Worm (Caenorhabditis elegans) whole organism, L3 larva: ENCODE measurements around the gene srx-48.

Experiments used
- R02D3.7 ChIP-seq: fragments of 150-350 bp; optimal IDR thresholded peaks from 2 replicates; lab custom pipeline; 2014; ENCODE audit warnings: missing biosample characterization, missing genetic modification characterization
- ZK546.5 ChIP-seq: sonication (generic microtip); optimal IDR thresholded peaks from 2 replicates; lab custom pipeline; 2017; ENCODE audit warnings: missing biosample characterization, missing genetic modification characterization
- aly-2 ChIP-seq: fragments of 150-350 bp; optimal IDR thresholded peaks from 2 replicates; lab custom pipeline; 2014; ENCODE audit warnings: missing biosample characterization, missing genetic modification characterization
- ama-1 ChIP-seq: fragments of 150-350 bp; optimal IDR thresholded peaks from 2 replicates; lab custom pipeline; 2018
- ceh-28 ChIP-seq: fragments of 150-350 bp; optimal IDR thresholded peaks from 2 replicates; lab custom pipeline; 2014; ENCODE audit warnings: missing biosample characterization, missing genetic modification reagents, missing genetic modification characterization
- ceh-82 ChIP-seq: fragments of 150-350 bp; optimal IDR thresholded peaks from 2 replicates; lab custom pipeline; 2014; ENCODE audit warnings: missing biosample characterization, missing genetic modification characterization
- ceh-9 ChIP-seq: sonication (generic microtip); optimal IDR thresholded peaks from 2 replicates; lab custom pipeline; 2018; ENCODE audit warnings: missing biosample characterization, missing genetic modification characterization
- egl-27 ChIP-seq: sonication (generic microtip); optimal IDR thresholded peaks from 4 replicates; lab custom pipeline; 2017; ENCODE audit warnings: missing biosample characterization, missing genetic modification reagents, missing genetic modification characterization
- elt-1 ChIP-seq: fragments of 150-350 bp; optimal IDR thresholded peaks from 2 replicates; lab custom pipeline; 2014; ENCODE audit warnings: missing biosample characterization, missing genetic modification characterization
- elt-2 ChIP-seq: sonication (generic microtip); optimal IDR thresholded peaks from 2 replicates; lab custom pipeline; 2016; ENCODE audit warnings: missing genetic modification reagents, mild to moderate bottlenecking, missing genetic modification characterization, missing compliant biosample characterization
- elt-3 ChIP-seq, 3 experiments: fragments of 150-350 bp in 1 of 3; sonication (generic microtip) in 2 of 3; optimal IDR thresholded peaks; 2 replicates in 2 of 3; 4 replicates in 1 of 3; lab custom pipeline; 2014 to 2017; ENCODE audit warnings: missing biosample characterization in 3 of 3, missing genetic modification characterization in 3 of 3
- eor-1 ChIP-seq, 2 experiments: fragments of 150-350 bp; optimal IDR thresholded peaks; 2 replicates each; lab custom pipeline; 2014 to 2018; ENCODE audit warnings: missing biosample characterization in 2 of 2, missing genetic modification characterization in 2 of 2
- fkh-2 ChIP-seq: fragments of 150-350 bp; optimal IDR thresholded peaks from 2 replicates; lab custom pipeline; 2014; ENCODE audit warnings: missing biosample characterization, missing genetic modification reagents, missing genetic modification characterization
- fos-1 ChIP-seq: fragments of 150-350 bp; optimal IDR thresholded peaks from 2 replicates; lab custom pipeline; 2014; ENCODE audit warnings: missing biosample characterization, missing genetic modification characterization
- hmg-11 ChIP-seq: sonication (generic microtip); optimal IDR thresholded peaks from 2 replicates; lab custom pipeline; 2016; ENCODE audit warnings: missing genetic modification characterization, missing compliant biosample characterization
- jun-1 ChIP-seq: fragments of 150-350 bp; optimal IDR thresholded peaks from 2 replicates; lab custom pipeline; 2014; ENCODE audit warnings: missing biosample characterization, missing genetic modification reagents, missing genetic modification characterization
- lin-15B ChIP-seq: fragments of 150-350 bp; optimal IDR thresholded peaks from 2 replicates; lab custom pipeline; 2014; ENCODE audit warnings: missing biosample characterization, missing genetic modification characterization
- lin-39 ChIP-seq: fragments of 150-350 bp; optimal IDR thresholded peaks from 2 replicates; lab custom pipeline; 2018; ENCODE audit warnings: missing biosample characterization, missing genetic modification reagents, missing genetic modification characterization
- mdl-1 ChIP-seq: fragments of 150-350 bp; optimal IDR thresholded peaks from 2 replicates; lab custom pipeline; 2014; ENCODE audit warnings: missing biosample characterization, missing genetic modification characterization
- mml-1 ChIP-seq: fragments of 150-350 bp; sonication (generic microtip); optimal IDR thresholded peaks from 3 replicates; lab custom pipeline; 2014; ENCODE audit warnings: missing biosample characterization, missing genetic modification characterization
- nfya-1 ChIP-seq: sonication (generic microtip); optimal IDR thresholded peaks from 2 replicates; lab custom pipeline; 2017; ENCODE audit warnings: missing genetic modification characterization, mild to moderate bottlenecking, missing compliant biosample characterization, antibody characterized with exemption, moderate library complexity; ENCODE audit not compliant: insufficient read depth
- nhr-11 ChIP-seq: fragments of 150-350 bp; optimal IDR thresholded peaks from 2 replicates; lab custom pipeline; 2014; ENCODE audit warnings: missing biosample characterization, missing genetic modification characterization
- nhr-12 ChIP-seq: fragments of 150-350 bp; optimal IDR thresholded peaks from 2 replicates; lab custom pipeline; 2014; ENCODE audit warnings: missing biosample characterization, missing genetic modification characterization
- nhr-23 ChIP-seq: fragments of 150-350 bp; optimal IDR thresholded peaks from 2 replicates; lab custom pipeline; 2014; ENCODE audit warnings: missing biosample characterization, missing genetic modification reagents, missing genetic modification characterization
- nhr-237 ChIP-seq: fragments of 150-350 bp; optimal IDR thresholded peaks from 2 replicates; lab custom pipeline; 2014; ENCODE audit warnings: missing biosample characterization, missing genetic modification characterization
- nhr-25 ChIP-seq: sonication (generic microtip); optimal IDR thresholded peaks from 2 replicates; lab custom pipeline; 2017; ENCODE audit warnings: missing biosample characterization, missing genetic modification characterization
- nhr-28 ChIP-seq: fragments of 150-350 bp; optimal IDR thresholded peaks from 2 replicates; lab custom pipeline; 2014; ENCODE audit warnings: missing biosample characterization, missing genetic modification characterization
- nhr-43 ChIP-seq: sonication (generic microtip); optimal IDR thresholded peaks from 2 replicates; lab custom pipeline; 2016; ENCODE audit warnings: mild to moderate bottlenecking, missing genetic modification characterization, missing compliant biosample characterization; ENCODE audit not compliant: poor library complexity, severe bottlenecking
- nhr-67 ChIP-seq: fragments of 150-350 bp; optimal IDR thresholded peaks from 2 replicates; lab custom pipeline; 2014; ENCODE audit warnings: missing biosample characterization, missing genetic modification characterization
- nhr-76 ChIP-seq: fragments of 150-350 bp; sonication (generic microtip); optimal IDR thresholded peaks from 5 replicates; lab custom pipeline; 2014; ENCODE audit warnings: missing biosample characterization, missing genetic modification characterization
- nhr-77 ChIP-seq: fragments of 150-350 bp; optimal IDR thresholded peaks from 2 replicates; lab custom pipeline; 2014; ENCODE audit warnings: missing biosample characterization, missing genetic modification characterization
- pha-4 ChIP-seq: fragments of 150-350 bp; optimal IDR thresholded peaks from 2 replicates; lab custom pipeline; 2014; ENCODE audit warnings: missing biosample characterization, missing genetic modification reagents, missing genetic modification characterization
- pqm-1 ChIP-seq: fragments of 150-350 bp; optimal IDR thresholded peaks from 2 replicates; lab custom pipeline; 2017; ENCODE audit warnings: missing biosample characterization, missing genetic modification characterization, inconsistent platforms
- sea-2 ChIP-seq: fragments of 150-350 bp; sonication (generic microtip); optimal IDR thresholded peaks from 4 replicates; lab custom pipeline; 2014; ENCODE audit warnings: missing biosample characterization, missing genetic modification reagents, missing genetic modification characterization
- skn-1 ChIP-seq: fragments of 150-350 bp; optimal IDR thresholded peaks from 2 replicates; lab custom pipeline; 2014; ENCODE audit warnings: missing biosample characterization, missing genetic modification characterization
- snpc-4 ChIP-seq: fragments of 150-350 bp; optimal IDR thresholded peaks from 2 replicates; lab custom pipeline; 2014; ENCODE audit warnings: missing biosample characterization, missing genetic modification characterization
- unc-39 ChIP-seq: sonication (generic microtip); optimal IDR thresholded peaks from 4 replicates; lab custom pipeline; 2017; ENCODE audit warnings: missing biosample characterization, missing genetic modification characterization
- unc-62 ChIP-seq: fragments of 150-350 bp; sonication (generic microtip); optimal IDR thresholded peaks from 4 replicates; lab custom pipeline; 2014; ENCODE audit warnings: missing biosample characterization, missing genetic modification reagents, missing genetic modification characterization
- zag-1 ChIP-seq: fragments of 150-350 bp; optimal IDR thresholded peaks from 2 replicates; lab custom pipeline; 2014; ENCODE audit warnings: missing biosample characterization, missing genetic modification characterization
- ztf-11 ChIP-seq: fragments of 150-350 bp; optimal IDR thresholded peaks from 2 replicates; lab custom pipeline; 2014; ENCODE audit warnings: missing biosample characterization, missing genetic modification characterization
- ztf-4 ChIP-seq: fragments of 150-350 bp; optimal IDR thresholded peaks from 2 replicates; lab custom pipeline; 2014; ENCODE audit warnings: missing biosample characterization, missing genetic modification characterization

srx-48 gene

ce11 chrV:15330314-15330713 lies 26.8 kb upstream of the srx-48 start, which contains the start of gene srh-295:
Gene srh-295 (plus strand): TSS chrV:15330614.
- TF ChIP-seq fos-1 (tag; lab: Kevin White, UChicago) (no peak), ceh-28 (tag; lab: Kevin White, UChicago) (no peak), eor-1 (tag; optimal IDR thresholded peaks at IDR 0.05; lab: Kevin White, UChicago) (no peak), pha-4 (tag; lab: Kevin White, UChicago) (no peak), nhr-43 (tag; lab: Kevin White, UChicago) (no peak), elt-2 (no peak), unc-62 (GFP tag; lab: Kevin White, UChicago) (no peak), skn-1 (tag; lab: Kevin White, UChicago) (no peak), ZK546.5 (tag; lab: Kevin White, UChicago) (no peak), nhr-237 (no peak), aly-2 (tag; lab: Kevin White, UChicago) (no peak), nfya-1 (tag; lab: Kevin White, UChicago) (no peak)
- TF ChIP-seq, all 47 proteins: peak for 0

ce11 chrV:15327745-15328447 lies 24.4 kb upstream of the srx-48 start, which contains the start of gene ZK1037.6:
Gene ZK1037.6 (minus strand): TSS chrV:15327795.
- peak; percentile 30 for TF ChIP-seq jun-1 (tag; lab: Kevin White, UChicago)
- no peak for TF ChIP-seq zag-1
- no peak for TF ChIP-seq nhr-43 (tag; lab: Kevin White, UChicago)
- no peak for TF ChIP-seq snpc-4
- TF ChIP-seq elt-2, result peak; percentile 75

ce11 chrV:15323417-15323816 lies 19.9 kb upstream of the srx-48 start:
- TF ChIP-seq mml-1 (tag; lab: Kevin White, UChicago) (no peak), elt-2 (peak; percentile 85), jun-1 (tag; lab: Kevin White, UChicago) (no peak), pqm-1 (tag; lab: Kevin White, UChicago) (peak; percentile 63), ceh-82 (tag; lab: Kevin White, UChicago) (no peak)

- TF ChIP-seq elt-2, result peak; percentile 59
- TF ChIP-seq pqm-1 (tag; lab: Kevin White, UChicago), result peak; percentile 9
Measured at ce11 chrV:15322653-15323052, 19.1 kb upstream of the srx-48 start, which contains the start of gene nhr-247. Gene nhr-247 (plus strand): TSS chrV:15322982.

- TF ChIP-seq pha-4 (tag; lab: Kevin White, UChicago) (peak; percentile 83), hmg-11 (tag; lab: Kevin White, UChicago) (no peak), ZK546.5 (tag; lab: Kevin White, UChicago) (no peak), nhr-77 (tag; lab: Kevin White, UChicago) (no peak), nhr-43 (tag; lab: Kevin White, UChicago) (no peak), R02D3.7 (tag; lab: Kevin White, UChicago) (no peak), ztf-11 (no peak), unc-62 (GFP tag; lab: Kevin White, UChicago) (no peak), nhr-25 (no peak), ceh-82 (tag; lab: Kevin White, UChicago) (no peak), zag-1 (no peak), egl-27 (tag; lab: Kevin White, UChicago) (no peak), skn-1 (tag; lab: Kevin White, UChicago) (peak; percentile 62), mml-1 (tag; lab: Kevin White, UChicago) (no peak), elt-2 (peak; percentile 99), nhr-76 (tag; lab: Kevin White, UChicago) (no peak), ceh-28 (tag; lab: Kevin White, UChicago) (no peak), mdl-1 (tag; lab: Kevin White, UChicago) (no peak), ztf-4 (tag; lab: Kevin White, UChicago) (no peak), ceh-9 (tag; lab: Kevin White, UChicago) (no peak), nhr-11 (tag; lab: Kevin White, UChicago) (no peak), nhr-67 (tag; lab: Kevin White, UChicago) (no peak), sea-2 (no peak), lin-15B (tag; lab: Kevin White, UChicago) (no peak), fkh-2 (tag; lab: Kevin White, UChicago) (no peak), ama-1 (lab: Kevin White, UChicago) (no peak), eor-1 (tag; optimal IDR thresholded peaks at IDR 0.05; lab: Kevin White, UChicago) (no peak), nhr-23 (tag; lab: Kevin White, UChicago) (no peak), nhr-28 (no peak), lin-39 (tag; lab: Kevin White, UChicago) (no peak), elt-1 (tag; lab: Kevin White, UChicago) (no peak), nfya-1 (tag; lab: Kevin White, UChicago) (no peak), pqm-1 (tag; lab: Kevin White, UChicago) (peak; percentile 99), nhr-237 (no peak), snpc-4 (no peak), elt-3 (tag; optimal IDR thresholded peaks at IDR 0.05; lab: Kevin White, UChicago) (no peak), unc-39 (no peak), nhr-12 (tag; lab: Kevin White, UChicago) (no peak), jun-1 (tag; lab: Kevin White, UChicago) (peak; percentile 93)
Measured at ce11 chrV:15318638-15319037, 15.1 kb upstream of the srx-48 start, which contains the start of gene nhr-291. Gene nhr-291 (plus strand): TSS chrV:15318961.
